Fruit fly (Drosophila melanogaster) whole organism, embryonic: Measurements from ENCODE around the gene CG5969.

ENCODE experiments used
- B-H2 ChIP-seq: fragments of 200-800 bp; sonication (Bioruptor generic); optimal IDR thresholded peaks from 2 replicates; lab custom pipeline; 2018; ENCODE audit warnings: missing biosample characterization, mild to moderate bottlenecking, missing genetic modification characterization
- BEAF-32 ChIP-seq: fragments of 200-800 bp; sonication (Bioruptor generic); optimal IDR thresholded peaks from 3 replicates; lab custom pipeline; 2017; ENCODE audit warnings: missing biosample characterization, missing genetic modification characterization, mild to moderate bottlenecking, moderate library complexity, missing genetic modification reagents
- CG10267 ChIP-seq: fragments of 200-800 bp; sonication (Bioruptor generic); optimal IDR thresholded peaks from 2 replicates; lab custom pipeline; 2018; ENCODE audit warnings: missing biosample characterization, mild to moderate bottlenecking, missing genetic modification characterization, moderate library complexity
- CG10274 ChIP-seq: fragments of 200-800 bp; sonication (Bioruptor generic); optimal IDR thresholded peaks from 3 replicates; lab custom pipeline; 2017; ENCODE audit warnings: missing biosample characterization, mild to moderate bottlenecking, missing genetic modification characterization
- CG10462 ChIP-seq: fragments of 200-800 bp; sonication (Bioruptor generic); optimal IDR thresholded peaks from 2 replicates; lab custom pipeline; 2016; ENCODE audit warnings: missing biosample characterization, missing genetic modification characterization
- CG13296 ChIP-seq: fragments of 200-800 bp; sonication (Bioruptor generic); optimal IDR thresholded peaks from 3 replicates; lab custom pipeline; 2018; ENCODE audit warnings: missing biosample characterization, mild to moderate bottlenecking, missing genetic modification characterization
- CG14014 ChIP-seq: fragments of 200-800 bp; sonication (Bioruptor generic); IDR thresholded peaks from 2 replicates; pipeline ENCODE4 v1.3.6; 2022; ENCODE audit warnings: missing biosample characterization, missing genetic modification characterization
- CG14441 ChIP-seq: fragments of 200-800 bp; sonication (Bioruptor generic); IDR thresholded peaks from 2 replicates; pipeline ENCODE4 v1.3.6; 2022; ENCODE audit warnings: missing biosample characterization, missing genetic modification characterization
- CG15073 ChIP-seq: fragments of 200-800 bp; sonication (Bioruptor generic); optimal IDR thresholded peaks from 2 replicates; lab custom pipeline; 2016; ENCODE audit warnings: missing biosample characterization, missing genetic modification characterization
- CG17359 ChIP-seq: fragments of 200-800 bp; sonication (Bioruptor generic); optimal IDR thresholded peaks from 3 replicates; lab custom pipeline; 2018; ENCODE audit warnings: missing biosample characterization, mild to moderate bottlenecking, missing genetic modification characterization, moderate library complexity
- CG2199 ChIP-seq: fragments of 200-800 bp; sonication (Bioruptor generic); IDR thresholded peaks from 3 replicates; pipeline ENCODE4 v1.3.6; 2022; ENCODE audit warnings: missing biosample characterization, missing genetic modification characterization
- CG31224 ChIP-seq: fragments of 200-800 bp; sonication (Bioruptor generic); IDR thresholded peaks from 2 replicates; pipeline ENCODE4 v1.3.6; 2022; ENCODE audit warnings: missing biosample characterization, missing genetic modification characterization
- CG3163 ChIP-seq: fragments of 200-800 bp; sonication (Bioruptor generic); optimal IDR thresholded peaks from 3 replicates; lab custom pipeline; 2016; ENCODE audit warnings: missing biosample characterization, missing genetic modification characterization
- CG3281 ChIP-seq: fragments of 200-800 bp; sonication (Bioruptor generic); optimal IDR thresholded peaks from 3 replicates; lab custom pipeline; 2017; ENCODE audit warnings: missing biosample characterization, mild to moderate bottlenecking, missing genetic modification characterization
- CG4424 ChIP-seq: fragments of 200-800 bp; sonication (Bioruptor generic); optimal IDR thresholded peaks from 3 replicates; lab custom pipeline; 2016; ENCODE audit warnings: missing biosample characterization, missing genetic modification characterization
- CG8281 ChIP-seq: fragments of 200-800 bp; sonication (Bioruptor generic); optimal IDR thresholded peaks from 2 replicates; lab custom pipeline; 2018; ENCODE audit warnings: missing biosample characterization, mild to moderate bottlenecking, missing genetic modification characterization, moderate library complexity
- CG8388 ChIP-seq: fragments of 200-800 bp; sonication (Bioruptor generic); optimal IDR thresholded peaks from 2 replicates; lab custom pipeline; 2019; ENCODE audit warnings: missing biosample characterization, mild to moderate bottlenecking, missing genetic modification characterization, moderate library complexity
- CG9876 ChIP-seq: fragments of 200-800 bp; sonication (Bioruptor generic); optimal IDR thresholded peaks from 2 replicates; lab custom pipeline; 2016; ENCODE audit warnings: missing biosample characterization, missing genetic modification characterization
- Chrac-16 ChIP-seq: fragments of 200-800 bp; sonication (Bioruptor generic); optimal IDR thresholded peaks from 3 replicates; lab custom pipeline; 2016; ENCODE audit warnings: missing biosample characterization, missing genetic modification characterization
- Dp ChIP-seq: fragments of 200-800 bp; sonication (Bioruptor generic); optimal IDR thresholded peaks from 2 replicates; lab custom pipeline; 2018; ENCODE audit warnings: missing biosample characterization, mild to moderate bottlenecking, missing genetic modification characterization, moderate library complexity
- Dref ChIP-seq: fragments of 200-800 bp; sonication (Bioruptor generic); IDR thresholded peaks from 2 replicates; pipeline ENCODE4 v1.3.6; 2022; ENCODE audit warnings: missing biosample characterization, missing genetic modification characterization
- E2f2 ChIP-seq: fragments of 200-800 bp; sonication (Bioruptor generic); IDR thresholded peaks from 2 replicates; pipeline ENCODE4 v1.3.6; 2022; ENCODE audit warnings: missing biosample characterization, missing genetic modification characterization
- Elba2 ChIP-seq: fragments of 200-800 bp; sonication (Bioruptor generic); optimal IDR thresholded peaks from 3 replicates; lab custom pipeline; 2016; ENCODE audit warnings: missing biosample characterization, missing genetic modification characterization
- H2.0 ChIP-seq: fragments of 200-800 bp; sonication (Bioruptor generic); IDR thresholded peaks from 2 replicates; pipeline ENCODE4 v1.3.6; 2022; ENCODE audit warnings: missing biosample characterization, missing genetic modification characterization
- Jarid2 ChIP-seq: fragments of 200-800 bp; sonication (Bioruptor generic); optimal IDR thresholded peaks from 3 replicates; lab custom pipeline; 2017; ENCODE audit warnings: mild to moderate bottlenecking, missing biosample characterization, missing genetic modification reagents, missing genetic modification characterization
- Opbp ChIP-seq: fragments of 200-800 bp; sonication (Bioruptor generic); IDR thresholded peaks from 3 replicates; pipeline ENCODE4 v1.3.6; 2022; ENCODE audit warnings: missing biosample characterization, missing genetic modification characterization; ENCODE audit not compliant: partially characterized antibody
- Sin3A ChIP-seq: fragments of >200 bp; optimal IDR thresholded peaks from 2 replicates; lab custom pipeline; 2018
- Sox102F ChIP-seq: fragments of 200-800 bp; sonication (Bioruptor generic); optimal IDR thresholded peaks from 2 replicates; lab custom pipeline; 2018; ENCODE audit warnings: missing biosample characterization, mild to moderate bottlenecking, missing genetic modification characterization, moderate library complexity
- Spps ChIP-seq: fragments of 200-800 bp; sonication (Bioruptor generic); optimal IDR thresholded peaks from 2 replicates; lab custom pipeline; 2018; ENCODE audit warnings: missing biosample characterization, mild to moderate bottlenecking, missing genetic modification characterization
- TFAM ChIP-seq: fragments of 200-800 bp; sonication (Bioruptor generic); optimal IDR thresholded peaks from 2 replicates; lab custom pipeline; 2017; ENCODE audit warnings: missing biosample characterization, missing genetic modification characterization, inconsistent platforms
- Tbp ChIP-seq: fragments of >200 bp; optimal IDR thresholded peaks from 2 replicates; lab custom pipeline; 2018; ENCODE audit warnings: missing biosample characterization, missing genetic modification characterization
- abd-A ChIP-seq: fragments of 200-800 bp; sonication (Bioruptor generic); optimal IDR thresholded peaks from 3 replicates; lab custom pipeline; 2019; ENCODE audit warnings: missing biosample characterization, mild to moderate bottlenecking, missing genetic modification characterization, moderate library complexity
- ac ChIP-seq: fragments of 200-800 bp; sonication (Bioruptor generic); optimal IDR thresholded peaks from 3 replicates; lab custom pipeline; 2017; ENCODE audit warnings: missing biosample characterization, mild to moderate bottlenecking, missing genetic modification characterization
- bigmax ChIP-seq: fragments of 200-800 bp; sonication (Bioruptor generic); optimal IDR thresholded peaks from 2 replicates; lab custom pipeline; 2018; ENCODE audit warnings: missing biosample characterization, mild to moderate bottlenecking, missing genetic modification characterization
- caup ChIP-seq: fragments of 200-800 bp; sonication (Bioruptor generic); optimal IDR thresholded peaks from 3 replicates; lab custom pipeline; 2017; ENCODE audit warnings: missing biosample characterization, mild to moderate bottlenecking, missing genetic modification characterization, moderate library complexity; ENCODE audit not compliant: severe bottlenecking
- crp ChIP-seq, 2 experiments: fragments of 200-800 bp; sonication (Bioruptor generic); optimal IDR thresholded peaks; 2 replicates in 1 of 2; 3 replicates in 1 of 2; lab custom pipeline; 2017; ENCODE audit warnings: missing biosample characterization in 2 of 2, missing genetic modification characterization in 2 of 2, mild to moderate bottlenecking in 1 of 2, moderate library complexity in 1 of 2
- esg ChIP-seq: fragments of 200-800 bp; sonication (Bioruptor generic); conservative IDR thresholded peaks from 2 replicates; pipeline ENCODE4 v1.3.6; 2022; ENCODE audit warnings: missing biosample characterization, missing genetic modification characterization
- gce ChIP-seq: fragments of 200-800 bp; sonication (Bioruptor generic); IDR thresholded peaks from 3 replicates; pipeline ENCODE4 v1.3.6; 2022; ENCODE audit warnings: missing biosample characterization, missing genetic modification characterization
- gem ChIP-seq: fragments of 200-800 bp; sonication (Bioruptor generic); optimal IDR thresholded peaks from 2 replicates; lab custom pipeline; 2019; ENCODE audit warnings: missing biosample characterization, mild to moderate bottlenecking, missing genetic modification characterization, moderate library complexity
- mirr ChIP-seq: fragments of 200-800 bp; sonication (Bioruptor generic); optimal IDR thresholded peaks from 3 replicates; lab custom pipeline; 2018; ENCODE audit warnings: missing biosample characterization, mild to moderate bottlenecking, missing genetic modification characterization
- prd ChIP-seq, 3 experiments: fragments of >200 bp in 2 of 3; fragments of 200-800 bp in 1 of 3; sonication (Bioruptor generic) in 1 of 3; optimal IDR thresholded peaks in 2 of 3; IDR thresholded peaks in 1 of 3; 2 replicates in 2 of 3; 3 replicates in 1 of 3; pipeline versions ENCODE4 v1.3.6 to Lab custom; 2017 to 2022; ENCODE audit warnings: missing biosample characterization in 1 of 3, missing genetic modification characterization in 1 of 3
- pum ChIP-seq: fragments of 200-800 bp; sonication (Bioruptor generic); optimal IDR thresholded peaks from 2 replicates; lab custom pipeline; 2016; ENCODE audit warnings: missing biosample characterization, missing genetic modification characterization
- row ChIP-seq: fragments of 200-800 bp; sonication (Bioruptor generic); IDR thresholded peaks from 3 replicates; pipeline ENCODE4 v1.3.6; 2022; ENCODE audit warnings: missing biosample characterization, missing genetic modification characterization
- scrt ChIP-seq: fragments of 200-800 bp; sonication (Bioruptor generic); optimal IDR thresholded peaks from 2 replicates; lab custom pipeline; 2018; ENCODE audit warnings: missing biosample characterization, mild to moderate bottlenecking, missing genetic modification characterization, moderate library complexity
- sens ChIP-seq: fragments of 200-800 bp; sonication (Bioruptor generic); peaks from one replicate; lab custom pipeline; 2016; ENCODE audit warnings: missing biosample characterization, missing genetic modification characterization
- shn ChIP-seq: fragments of 200-800 bp; sonication (Bioruptor generic); optimal IDR thresholded peaks from 3 replicates; lab custom pipeline; 2016; ENCODE audit warnings: missing biosample characterization, missing genetic modification characterization
- slou ChIP-seq: fragments of 200-800 bp; sonication (Bioruptor generic); optimal IDR thresholded peaks from 3 replicates; lab custom pipeline; 2016; ENCODE audit warnings: missing biosample characterization, missing genetic modification characterization
- tio ChIP-seq: fragments of 200-800 bp; sonication (Bioruptor generic); optimal IDR thresholded peaks from 2 replicates; lab custom pipeline; 2017; ENCODE audit warnings: missing biosample characterization, missing genetic modification characterization, inconsistent platforms
- usp ChIP-seq: fragments of >200 bp; optimal IDR thresholded peaks from 2 replicates; lab custom pipeline; 2017; ENCODE audit warnings: missing biosample characterization, missing genetic modification characterization
- zfh1 ChIP-seq: fragments of 200-800 bp; sonication (Bioruptor generic); IDR thresholded peaks from 3 replicates; pipeline ENCODE4 v1.3.6; 2022; ENCODE audit warnings: missing biosample characterization, missing genetic modification characterization

The CG5969 gene

DNA sequence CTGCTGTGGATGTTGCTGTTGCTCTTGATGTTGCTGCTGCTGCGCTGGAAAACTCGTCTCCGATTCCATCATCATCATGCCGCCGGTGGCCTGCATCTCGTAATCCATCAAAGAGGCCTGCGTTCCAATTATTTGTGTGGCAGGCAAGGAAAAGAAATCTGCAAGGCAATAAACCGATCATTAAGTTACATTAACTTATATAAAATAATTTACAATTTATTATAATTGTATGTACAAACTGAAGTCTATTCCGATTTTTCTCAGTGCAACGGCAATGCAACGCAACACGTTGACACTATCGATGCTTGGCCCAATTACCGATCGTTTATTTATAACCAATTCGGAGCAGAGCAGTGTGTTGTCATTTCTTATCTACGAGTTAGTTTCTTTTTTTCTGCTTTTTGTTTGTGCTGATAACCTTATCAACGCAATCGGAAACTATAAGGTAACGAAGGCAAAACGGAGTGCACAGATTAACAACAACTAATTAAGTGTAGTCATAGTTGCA, 2.5 kb upstream of the CG5969 start (continued):
- no peak for TF ChIP-seq bigmax (GFP tag; lab: Kevin White, UChicago)
- TF ChIP-seq CG10462 (GFP tag; lab: Kevin White, UChicago) = no peak
- TF ChIP-seq scrt (GFP tag; lab: Kevin White, UChicago) = peak; percentile 13
- peak; percentile 30 for TF ChIP-seq CG10267 (tag; lab: Kevin White, UChicago)
- no peak for TF ChIP-seq Tbp
- TF ChIP-seq shn (GFP tag; lab: Kevin White, UChicago) = no peak
- peak; percentile 9 for TF ChIP-seq Jarid2 (GFP tag; lab: Kevin White, UChicago)
- peak; percentile 3 for TF ChIP-seq tio (GFP tag; lab: Kevin White, UChicago)
- peak; percentile 85; the same call in 1 of the 3 replicates for TF ChIP-seq CG2199 (GFP tag; lab: Robert Waterston, UW)
- peak; percentile 48 for TF ChIP-seq mirr
- TF ChIP-seq B-H2 (GFP tag; lab: Kevin White, UChicago) = no peak
- TF ChIP-seq Opbp (GFP tag; lab: Robert Waterston, UW) = no peak
- no peak for TF ChIP-seq Dref (GFP tag; lab: Robert Waterston, UW)
- TF ChIP-seq Sin3A = no peak
- no peak for TF ChIP-seq CG9876
- no peak for TF ChIP-seq prd (optimal IDR thresholded peaks at IDR 0.05; lab: Kevin White, UChicago)
- peak; percentile 61; the same call in 2 of the 3 replicates for TF ChIP-seq prd (GFP tag; IDR thresholded peaks at IDR 0.05; lab: Robert Waterston, UW)
- peak; percentile 19 for TF ChIP-seq CG8281 (tag; lab: Kevin White, UChicago)
- TF ChIP-seq caup (GFP tag; lab: Kevin White, UChicago) = peak; percentile 18
- peak; percentile 58; the same call in 1 of the 2 replicates for TF ChIP-seq CG14014 (GFP tag; lab: Robert Waterston, UW)
- TF ChIP-seq CG13296 (GFP tag; lab: Kevin White, UChicago) = peak; percentile 32
- peak; percentile 33 for TF ChIP-seq CG3281 (GFP tag; lab: Kevin White, UChicago)
- no peak for TF ChIP-seq CG3163 (GFP tag; lab: Kevin White, UChicago)
- TF ChIP-seq CG8388 (GFP tag; lab: Kevin White, UChicago) = peak; percentile 42
- TF ChIP-seq usp (GFP tag; lab: Kevin White, UChicago) = no peak
- peak; percentile 59 for TF ChIP-seq CG17359 (tag; lab: Kevin White, UChicago)
- no peak for TF ChIP-seq CG15073
- peak; percentile 30 for TF ChIP-seq ac (GFP tag; lab: Kevin White, UChicago)
- peak; percentile 58 for TF ChIP-seq gem (tag; lab: Kevin White, UChicago)
- TF ChIP-seq H2.0 = peak; percentile 54
- TF ChIP-seq Elba2 (GFP tag; lab: Kevin White, UChicago) = no peak
- TF ChIP-seq CG10274 = peak; percentile 31
- TF ChIP-seq sens = peak; percentile 26
- TF ChIP-seq gce = peak; percentile 59; the same call in 1 of the 3 replicates
- no peak for TF ChIP-seq TFAM (GFP tag; lab: Kevin White, UChicago)
- peak; percentile 39; the same call in 1 of the 2 replicates for TF ChIP-seq E2f2 (GFP tag; lab: Robert Waterston, UW)
- TF ChIP-seq Dp = no peak
- no peak for TF ChIP-seq Chrac-16 (GFP tag; lab: Kevin White, UChicago)
- TF ChIP-seq pum (GFP tag; lab: Kevin White, UChicago) = no peak
- TF ChIP-seq slou (GFP tag; lab: Kevin White, UChicago) = no peak
- peak; percentile 22; the same call in 1 of the 2 replicates for TF ChIP-seq esg
- TF ChIP-seq crp (GFP tag; optimal IDR thresholded peaks at IDR 0.05; lab: Kevin White, UChicago) = no peak
- peak; percentile 67 for TF ChIP-seq Sox102F
- TF ChIP-seq CG31224 (GFP tag; lab: Robert Waterston, UW) = no peak
- peak; percentile 19 for TF ChIP-seq CG4424
- peak; percentile 59; the same call in 2 of the 3 replicates for TF ChIP-seq row
- peak; percentile 68 for TF ChIP-seq CG14441
- TF ChIP-seq BEAF-32 (GFP tag; lab: Kevin White, UChicago) = no peak
- no peak for TF ChIP-seq abd-A (tag; lab: Kevin White, UChicago)
- peak; percentile 65; the same call in 1 of the 3 replicates for TF ChIP-seq zfh1
- TF ChIP-seq Spps (tag; lab: Kevin White, UChicago) = no peak
